Fruit fly (Drosophila melanogaster): ENCODE measurements around the gene HDAC4.

Gene HDAC4

DNA sequence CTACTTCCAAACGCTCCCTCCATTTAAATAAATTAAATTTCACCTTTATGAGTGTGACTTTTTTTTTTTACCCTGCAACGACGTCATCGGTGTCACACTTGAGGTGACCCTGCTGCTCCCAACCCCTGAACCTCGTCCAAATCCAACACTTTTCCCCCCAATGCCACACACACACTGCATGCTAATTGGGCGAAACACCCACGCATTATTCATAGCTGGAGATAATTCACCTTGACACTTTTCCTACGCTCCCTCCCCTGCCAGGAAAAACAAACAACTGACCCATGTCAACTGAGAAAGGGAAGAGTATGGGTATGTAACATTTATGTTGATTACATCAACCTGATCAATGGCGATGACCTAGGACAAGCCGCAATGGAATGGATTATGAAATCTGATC, 66.1 kb downstream of the HDAC4 start:
- no peak for TF ChIP-seq Hr96 (GFP tag; optimal IDR thresholded peaks at IDR 0.05)
- TF ChIP-seq CG33017 (tag; optimal IDR thresholded peaks at IDR 0.05): no peak
- TF ChIP-seq bab1 (GFP tag; optimal IDR thresholded peaks at IDR 0.05): no peak
- no peak for TF ChIP-seq CG12768 (GFP tag; optimal IDR thresholded peaks at IDR 0.05)
- TF ChIP-seq CG14711 (tag; optimal IDR thresholded peaks at IDR 0.05): no peak
- TF ChIP-seq CG11617 (GFP tag; optimal IDR thresholded peaks at IDR 0.05): no peak
- no peak for TF ChIP-seq toe (GFP tag; optimal IDR thresholded peaks at IDR 0.05)
- no peak for TF ChIP-seq CG5204 (GFP tag; optimal IDR thresholded peaks at IDR 0.05)
- no peak for TF ChIP-seq pad (GFP tag; optimal IDR thresholded peaks at IDR 0.05)
- TF ChIP-seq CG7101 (tag; optimal IDR thresholded peaks at IDR 0.05): no peak
- TF ChIP-seq Mnt (GFP tag; optimal IDR thresholded peaks at IDR 0.05): no peak
- no peak for TF ChIP-seq CG7045 (GFP tag; optimal IDR thresholded peaks at IDR 0.05)

DNA sequence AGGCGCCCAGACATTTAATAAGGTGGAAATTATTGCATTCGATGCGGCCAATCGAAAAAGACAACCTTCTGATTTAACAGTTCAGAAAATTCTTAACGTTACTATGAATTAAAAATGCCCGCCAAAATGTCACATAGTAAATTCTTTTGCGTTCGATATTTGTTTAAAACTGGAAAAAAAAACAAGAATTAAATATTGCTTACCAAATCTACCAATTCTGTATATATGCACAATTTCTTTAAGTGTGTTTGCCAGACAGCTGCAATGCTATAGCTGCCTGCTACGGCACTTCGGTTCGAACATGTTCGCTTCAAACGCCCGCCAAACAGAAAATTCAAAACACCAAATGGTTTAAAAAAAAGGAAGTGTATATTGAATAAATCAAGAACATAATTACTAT, 71.4 kb downstream of the HDAC4 start:
- TF ChIP-seq CG33017 (tag; optimal IDR thresholded peaks at IDR 0.05): no peak
- no peak for TF ChIP-seq Crg-1 (GFP tag; optimal IDR thresholded peaks at IDR 0.05)
- peak; percentile 16 for TF ChIP-seq tj (GFP tag; optimal IDR thresholded peaks at IDR 0.05)
- peak; percentile 42 for TF ChIP-seq bab1 (GFP tag; optimal IDR thresholded peaks at IDR 0.05)
- peak; percentile 43 for TF ChIP-seq CG1620 (GFP tag; optimal IDR thresholded peaks at IDR 0.05)
- peak; percentile 5 for TF ChIP-seq Mnt (GFP tag; optimal IDR thresholded peaks at IDR 0.05)
- TF ChIP-seq CG12768 (GFP tag; optimal IDR thresholded peaks at IDR 0.05): no peak
- no peak for TF ChIP-seq CG7045 (GFP tag; optimal IDR thresholded peaks at IDR 0.05)
- peak; percentile 37 for TF ChIP-seq CG7101 (tag; optimal IDR thresholded peaks at IDR 0.05)
- TF ChIP-seq CG11617 (GFP tag; optimal IDR thresholded peaks at IDR 0.05): peak; percentile 6
- peak; percentile 36 for TF ChIP-seq CG14711 (tag; optimal IDR thresholded peaks at IDR 0.05)
- peak; percentile 17 for TF ChIP-seq kay (GFP tag; ENCODE audit: borderline replicate concordance)

Measured in whole organism, adult.